Worm (Caenorhabditis elegans): ENCODE measurements around the gene set-16.

DNA sequence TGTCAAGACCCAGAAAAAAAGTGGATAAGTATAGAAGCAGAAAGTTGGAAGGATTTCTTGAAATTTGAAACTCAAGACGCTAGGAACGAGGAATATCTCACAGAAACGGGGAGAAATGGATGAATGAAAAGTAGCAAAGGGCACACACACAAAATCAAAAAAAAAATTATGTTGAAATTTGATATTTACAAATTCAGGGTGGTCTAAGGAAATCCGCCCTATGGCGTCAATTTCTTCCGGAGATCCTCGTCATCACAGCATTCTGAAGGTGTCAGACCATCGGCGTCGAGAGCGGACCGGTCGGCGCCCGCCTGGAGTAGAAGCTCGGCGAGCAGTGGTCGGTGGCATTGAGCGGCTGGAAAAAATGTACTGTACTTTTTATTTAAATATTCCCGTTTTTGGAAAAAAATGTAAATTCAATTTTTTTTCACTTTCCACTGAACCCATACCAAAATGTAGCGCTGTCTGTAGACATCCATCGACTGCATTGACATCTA is 3.7 kb upstream of the set-16 start:
- TF ChIP-seq ets-7 (tag; optimal IDR thresholded peaks at IDR 0.05) = no peak
- no peak for TF ChIP-seq tra-4 (tag; optimal IDR thresholded peaks at IDR 0.05)
- no peak for TF ChIP-seq hmg-4 (GFP tag; optimal IDR thresholded peaks at IDR 0.05)
- TF ChIP-seq ama-1 (optimal IDR thresholded peaks at IDR 0.05) = no peak
- no peak for TF ChIP-seq scrt-1 (GFP tag; IDR thresholded peaks at IDR 0.05)
- TF ChIP-seq B0310.2 (tag; optimal IDR thresholded peaks at IDR 0.05) = no peak
- TF ChIP-seq hmbx-1 (tag; optimal IDR thresholded peaks at IDR 0.05) = no peak
- no peak for TF ChIP-seq flt-1 (GFP tag; IDR thresholded peaks at IDR 0.05)

All from whole organism, early embryonic.